Fruit fly (Drosophila melanogaster) whole organism, pupa: Measurements from ENCODE around the gene betaTub65B.
A peak's percentile ranks its signal among the peaks of the same experiment; 100 is the strongest.

Source experiments
- CG10348 ChIP-seq: fragments of 200-800 bp; sonication (Bioruptor generic); IDR thresholded peaks from 2 replicates; pipeline ENCODE4 v1.3.6; 2022; ENCODE audit warnings: missing biosample characterization, missing genetic modification characterization
- CG12605 ChIP-seq: fragments of 200-800 bp; sonication (Bioruptor generic); IDR thresholded peaks from 2 replicates; pipeline ENCODE4 v1.3.6; 2022; ENCODE audit warnings: missing biosample characterization, missing genetic modification characterization
- CG13204 ChIP-seq: fragments of 200-800 bp; sonication (Bioruptor generic); optimal IDR thresholded peaks from 2 replicates; lab custom pipeline; 2018; ENCODE audit warnings: missing biosample characterization, mild to moderate bottlenecking, missing genetic modification characterization, moderate library complexity
- CG17806 ChIP-seq: fragments of 200-800 bp; sonication (Bioruptor generic); optimal IDR thresholded peaks from 2 replicates; lab custom pipeline; 2018; ENCODE audit warnings: missing biosample characterization, mild to moderate bottlenecking, missing genetic modification characterization, moderate library complexity
- CG34367 ChIP-seq: fragments of 200-800 bp; sonication (Bioruptor generic); optimal IDR thresholded peaks from 2 replicates; lab custom pipeline; 2018; ENCODE audit warnings: missing biosample characterization, mild to moderate bottlenecking, missing genetic modification characterization
- CG4496 ChIP-seq: fragments of 200-800 bp; sonication (Bioruptor generic); IDR thresholded peaks from 3 replicates; pipeline ENCODE4 v1.3.6; 2022; ENCODE audit warnings: missing biosample characterization, missing genetic modification characterization
- CG9948 ChIP-seq: fragments of 200-800 bp; sonication (Bioruptor generic); optimal IDR thresholded peaks from 2 replicates; lab custom pipeline; 2018; ENCODE audit warnings: missing biosample characterization, mild to moderate bottlenecking, missing genetic modification characterization, moderate library complexity
- EcR ChIP-seq: fragments of 200-800 bp; sonication (Bioruptor generic); optimal IDR thresholded peaks from 3 replicates; lab custom pipeline; 2019; ENCODE audit warnings: missing biosample characterization, missing genetic modification characterization, mild to moderate bottlenecking, moderate library complexity, missing genetic modification reagents
- Pif1A ChIP-seq: fragments of 200-800 bp; sonication (Bioruptor generic); optimal IDR thresholded peaks from 3 replicates; lab custom pipeline; 2016; ENCODE audit warnings: missing biosample characterization, missing genetic modification characterization
- Pif1B ChIP-seq: fragments of 200-800 bp; sonication (Bioruptor generic); optimal IDR thresholded peaks from 3 replicates; lab custom pipeline; 2016; ENCODE audit warnings: missing biosample characterization, missing genetic modification characterization
- fd96Ca ChIP-seq: fragments of 200-800 bp; sonication (Bioruptor generic); IDR thresholded peaks from 3 replicates; pipeline ENCODE4 v1.3.6; 2022; ENCODE audit warnings: missing biosample characterization, missing genetic modification characterization
- gl ChIP-seq: fragments of 200-800 bp; sonication (Bioruptor generic); optimal IDR thresholded peaks from 2 replicates; lab custom pipeline; 2018; ENCODE audit warnings: missing biosample characterization, mild to moderate bottlenecking, missing genetic modification characterization

- TF ChIP-seq CG9948 (tag; lab: Kevin White, UChicago) (no peak), Pif1B (no peak), CG4496 (GFP tag; lab: Robert Waterston, UW) (no peak), fd96Ca (GFP tag; lab: Robert Waterston, UW) (no peak), CG10348 (GFP tag; lab: Robert Waterston, UW) (no peak), CG12605 (GFP tag; lab: Robert Waterston, UW) (no peak), EcR (GFP tag; lab: Kevin White, UChicago) (no peak), CG17806 (tag; lab: Kevin White, UChicago) (peak; percentile 3), gl (tag; lab: Kevin White, UChicago) (no peak), Pif1A (no peak), CG34367 (tag; lab: Kevin White, UChicago) (no peak), CG13204 (no peak)
These were observed 31.9 kb upstream of the betaTub65B start for dm6 chr3L:6498602-6499001.
